Worm (Caenorhabditis elegans): Measurements from ENCODE around the gene nstp-3.

DNA sequence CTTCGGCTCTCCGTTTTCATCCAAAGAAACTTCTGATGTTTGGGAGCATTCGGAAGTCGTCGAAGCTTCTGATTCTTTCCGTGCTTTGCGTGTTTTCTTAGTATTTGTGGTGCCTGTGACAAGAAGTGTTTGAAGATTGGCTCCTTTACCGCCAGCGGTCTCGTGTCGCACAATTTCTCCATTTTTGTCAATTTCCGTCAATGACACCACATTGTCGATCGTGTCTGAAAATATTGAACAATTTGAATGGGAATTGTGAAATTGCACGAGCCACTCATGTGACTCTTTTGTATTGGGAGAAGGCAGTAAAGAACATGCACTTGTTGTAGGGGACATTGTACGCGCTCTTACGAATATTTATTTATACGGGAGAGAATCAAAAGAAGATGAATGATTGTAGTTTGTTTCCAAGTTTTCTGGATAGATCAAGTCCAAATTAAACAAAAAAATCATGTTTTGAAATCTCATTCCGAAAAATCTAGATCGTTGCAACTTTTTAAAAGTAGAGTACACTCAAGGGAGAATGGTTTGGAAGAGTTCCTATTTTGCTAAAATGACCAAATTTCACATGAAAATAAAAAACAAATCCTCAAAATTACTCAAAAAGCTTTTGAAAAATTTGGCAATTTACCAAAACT, 44.6 kb upstream of the nstp-3 start:
- TF ChIP-seq daf-12 (tag; optimal IDR thresholded peaks at IDR 0.05) = no peak
- TF ChIP-seq ceh-82 (tag; optimal IDR thresholded peaks at IDR 0.05) = no peak
- no peak for TF ChIP-seq zag-1 (tag; optimal IDR thresholded peaks at IDR 0.05)
- no peak for TF ChIP-seq nhr-10 (tag; optimal IDR thresholded peaks at IDR 0.05)
- TF ChIP-seq dve-1 (tag; optimal IDR thresholded peaks at IDR 0.05; ENCODE audit: insufficient read depth) = peak; percentile 70
- TF ChIP-seq lsy-2 (tag; optimal IDR thresholded peaks at IDR 0.05) = no peak
- TF ChIP-seq unc-62 (GFP tag; optimal IDR thresholded peaks at IDR 0.05 in 1 of 2) = peak in 1 of 2 experiments; percentile 79
- TF ChIP-seq unc-62 (tag; optimal IDR thresholded peaks at IDR 0.05) = no peak
- TF ChIP-seq R02D3.7 (tag; optimal IDR thresholded peaks at IDR 0.05) = no peak
- TF ChIP-seq jun-1 (tag; optimal IDR thresholded peaks at IDR 0.05) = no peak
- TF ChIP-seq ces-1 (GFP tag; optimal IDR thresholded peaks at IDR 0.05) = no peak
- TF ChIP-seq sdz-12 (GFP tag; optimal IDR thresholded peaks at IDR 0.05) = no peak
- 0 out of 2 replicates have a peak, but pooled peaks have one; percentile 31 for TF ChIP-seq D1046.2 (GFP tag; IDR thresholded peaks at IDR 0.05)
- TF ChIP-seq pha-4 (GFP tag; IDR thresholded peaks at IDR 0.05) = no peak
- no peak for TF ChIP-seq pha-4 (tag; optimal IDR thresholded peaks at IDR 0.05)

Measured in whole organism, L4 larva.